Fruit fly (Drosophila melanogaster) whole organism, embryonic: ENCODE results near the gene Acp76A.
A peak's percentile ranks its signal among the peaks of the same experiment; 100 is the strongest.

Experiments
- Antp ChIP-seq: fragments of 200-800 bp; sonication (Bioruptor generic); optimal IDR thresholded peaks from 3 replicates; lab custom pipeline; 2016; ENCODE audit warnings: missing biosample characterization, missing genetic modification characterization
- BEAF-32 ChIP-seq: fragments of 200-800 bp; sonication (Bioruptor generic); optimal IDR thresholded peaks from 3 replicates; lab custom pipeline; 2017; ENCODE audit warnings: missing biosample characterization, missing genetic modification characterization, mild to moderate bottlenecking, moderate library complexity, missing genetic modification reagents
- CG11093 ChIP-seq: fragments of 200-800 bp; sonication (Bioruptor generic); IDR thresholded peaks from 3 replicates; pipeline ENCODE4 v1.3.6; 2022; ENCODE audit warnings: missing biosample characterization, missing genetic modification characterization
- CG1233 ChIP-seq: fragments of 200-800 bp; sonication (Bioruptor generic); optimal IDR thresholded peaks from 4 replicates; lab custom pipeline; 2018; ENCODE audit warnings: missing biosample characterization, mild to moderate bottlenecking, missing genetic modification characterization
- CG14667 ChIP-seq: fragments of 200-800 bp; sonication (Bioruptor generic); IDR thresholded peaks from 2 replicates; pipeline ENCODE4 v1.3.6; 2022; ENCODE audit warnings: missing biosample characterization, missing genetic modification characterization
- CG1603 ChIP-seq: fragments of 200-800 bp; sonication (Bioruptor generic); optimal IDR thresholded peaks from 2 replicates; lab custom pipeline; 2019; ENCODE audit warnings: missing biosample characterization, mild to moderate bottlenecking, missing genetic modification characterization, moderate library complexity
- CG17328 ChIP-seq: fragments of 200-800 bp; sonication (Bioruptor generic); IDR thresholded peaks from 2 replicates; pipeline ENCODE4 v1.3.6; 2022; ENCODE audit warnings: missing biosample characterization, missing genetic modification characterization
- CG17361 ChIP-seq: fragments of 200-800 bp; sonication (Bioruptor generic); IDR thresholded peaks from 3 replicates; pipeline ENCODE4 v1.3.6; 2022; ENCODE audit warnings: missing biosample characterization, missing genetic modification characterization
- CG1792 ChIP-seq: fragments of 200-800 bp; sonication (Bioruptor generic); optimal IDR thresholded peaks from 2 replicates; lab custom pipeline; 2016; ENCODE audit warnings: missing biosample characterization, missing genetic modification characterization
- CG2678 ChIP-seq: fragments of 200-800 bp; sonication (Bioruptor generic); optimal IDR thresholded peaks from 3 replicates; lab custom pipeline; 2019; ENCODE audit warnings: missing biosample characterization, mild to moderate bottlenecking, missing genetic modification characterization, moderate library complexity
- CG31224 ChIP-seq: fragments of 200-800 bp; sonication (Bioruptor generic); IDR thresholded peaks from 2 replicates; pipeline ENCODE4 v1.3.6; 2022; ENCODE audit warnings: missing biosample characterization, missing genetic modification characterization
- CG31388 ChIP-seq: fragments of 200-800 bp; sonication (Bioruptor generic); optimal IDR thresholded peaks from 2 replicates; lab custom pipeline; 2016; ENCODE audit warnings: missing biosample characterization, missing genetic modification characterization
- CG32772 ChIP-seq: fragments of 200-800 bp; sonication (Bioruptor generic); IDR thresholded peaks from 2 replicates; pipeline ENCODE4 v1.3.6; 2022; ENCODE audit warnings: missing biosample characterization, missing genetic modification characterization
- CG6175 ChIP-seq: fragments of 200-800 bp; sonication (Bioruptor generic); IDR thresholded peaks from 3 replicates; pipeline ENCODE4 v1.3.6; 2022; ENCODE audit warnings: missing biosample characterization, missing genetic modification characterization
- CG8944 ChIP-seq: fragments of 200-800 bp; sonication (Bioruptor generic); optimal IDR thresholded peaks from 3 replicates; lab custom pipeline; 2016; ENCODE audit warnings: missing biosample characterization, missing genetic modification characterization
- CoRest ChIP-seq: fragments of 200-800 bp; sonication (Bioruptor generic); optimal IDR thresholded peaks from 3 replicates; lab custom pipeline; 2018; ENCODE audit warnings: missing biosample characterization, mild to moderate bottlenecking, missing genetic modification characterization, moderate library complexity
- D ChIP-seq, 2 experiments: fragments of 200-800 bp in 1 of 2; fragments of >200 bp in 1 of 2; sonication (Bioruptor generic) in 1 of 2; optimal IDR thresholded peaks; 2 replicates in 1 of 2; 3 replicates in 1 of 2; lab custom pipeline; 2017; ENCODE audit warnings: mild to moderate bottlenecking in 1 of 2, missing biosample characterization in 1 of 2, missing genetic modification characterization in 1 of 2, missing genetic modification reagents in 1 of 2
- Dad ChIP-seq: fragments of 200-800 bp; sonication (Bioruptor generic); optimal IDR thresholded peaks from 3 replicates; lab custom pipeline; 2016; ENCODE audit warnings: missing biosample characterization, missing genetic modification characterization
- H2.0 ChIP-seq: fragments of 200-800 bp; sonication (Bioruptor generic); IDR thresholded peaks from 2 replicates; pipeline ENCODE4 v1.3.6; 2022; ENCODE audit warnings: missing biosample characterization, missing genetic modification characterization
- Hr3 ChIP-seq: fragments of 200-800 bp; sonication (Bioruptor generic); optimal IDR thresholded peaks from 3 replicates; lab custom pipeline; 2016; ENCODE audit warnings: missing biosample characterization, missing genetic modification characterization
- Ptx1 ChIP-seq: fragments of 200-800 bp; sonication (Bioruptor generic); IDR thresholded peaks from 2 replicates; pipeline ENCODE4 v1.3.6; 2022; ENCODE audit warnings: missing biosample characterization, missing genetic modification characterization
- Rx ChIP-seq: fragments of 200-800 bp; sonication (Bioruptor generic); IDR thresholded peaks from 2 replicates; pipeline ENCODE4 v1.3.6; 2022; ENCODE audit warnings: missing biosample characterization, missing genetic modification characterization
- Scr ChIP-seq: fragments of 200-800 bp; sonication (Bioruptor generic); IDR thresholded peaks from 2 replicates; pipeline ENCODE4 v1.3.6; 2022; ENCODE audit warnings: missing biosample characterization, missing genetic modification characterization; ENCODE audit not compliant: partially characterized antibody
- Sry-δ ChIP-seq: fragments of 200-800 bp; sonication (Bioruptor generic); optimal IDR thresholded peaks from 2 replicates; lab custom pipeline; 2016; ENCODE audit warnings: missing biosample characterization, missing genetic modification characterization
- Ssrp ChIP-seq: fragments of 200-800 bp; sonication (Bioruptor generic); optimal IDR thresholded peaks from 2 replicates; lab custom pipeline; 2018; ENCODE audit warnings: missing biosample characterization, mild to moderate bottlenecking, missing genetic modification characterization, moderate library complexity
- Xbp1 ChIP-seq: fragments of 200-800 bp; sonication (Bioruptor generic); optimal IDR thresholded peaks from 3 replicates; lab custom pipeline; 2016; ENCODE audit warnings: missing biosample characterization, mild to moderate bottlenecking, missing genetic modification characterization
- abd-A ChIP-seq: fragments of 200-800 bp; sonication (Bioruptor generic); optimal IDR thresholded peaks from 3 replicates; lab custom pipeline; 2019; ENCODE audit warnings: missing biosample characterization, mild to moderate bottlenecking, missing genetic modification characterization, moderate library complexity
- ase ChIP-seq: fragments of 200-800 bp; sonication (Bioruptor generic); IDR thresholded peaks from 3 replicates; pipeline ENCODE4 v1.3.6; 2022; ENCODE audit warnings: missing biosample characterization, missing genetic modification characterization
- az2 ChIP-seq: fragments of 200-800 bp; sonication (Bioruptor generic); optimal IDR thresholded peaks from 3 replicates; lab custom pipeline; 2016; ENCODE audit warnings: missing biosample characterization, missing genetic modification characterization
- br ChIP-seq: fragments of >200 bp; optimal IDR thresholded peaks from 2 replicates; lab custom pipeline; 2017
- btn ChIP-seq: fragments of 200-800 bp; sonication (Bioruptor generic); optimal IDR thresholded peaks from 2 replicates; lab custom pipeline; 2016; ENCODE audit warnings: missing biosample characterization, missing genetic modification characterization
- cato ChIP-seq: fragments of 200-800 bp; sonication (Bioruptor generic); optimal IDR thresholded peaks from 2 replicates; lab custom pipeline; 2016; ENCODE audit warnings: missing biosample characterization, missing genetic modification characterization, borderline replicate concordance
- crp ChIP-seq, 2 experiments: fragments of 200-800 bp; sonication (Bioruptor generic); optimal IDR thresholded peaks; 2 replicates in 1 of 2; 3 replicates in 1 of 2; lab custom pipeline; 2017; ENCODE audit warnings: missing biosample characterization in 2 of 2, missing genetic modification characterization in 2 of 2, mild to moderate bottlenecking in 1 of 2, moderate library complexity in 1 of 2
- dmrt99B ChIP-seq: fragments of 200-800 bp; sonication (Bioruptor generic); optimal IDR thresholded peaks from 2 replicates; lab custom pipeline; 2018; ENCODE audit warnings: missing biosample characterization, mild to moderate bottlenecking, missing genetic modification characterization, moderate library complexity
- esg ChIP-seq: fragments of 200-800 bp; sonication (Bioruptor generic); conservative IDR thresholded peaks from 2 replicates; pipeline ENCODE4 v1.3.6; 2022; ENCODE audit warnings: missing biosample characterization, missing genetic modification characterization
- fru ChIP-seq: fragments of >200 bp; optimal IDR thresholded peaks from 2 replicates; lab custom pipeline; 2017
- gem ChIP-seq: fragments of 200-800 bp; sonication (Bioruptor generic); optimal IDR thresholded peaks from 2 replicates; lab custom pipeline; 2019; ENCODE audit warnings: missing biosample characterization, mild to moderate bottlenecking, missing genetic modification characterization, moderate library complexity
- gro ChIP-seq: fragments of 200-800 bp; sonication (Bioruptor generic); optimal IDR thresholded peaks from 2 replicates; lab custom pipeline; 2016; ENCODE audit warnings: missing biosample characterization, missing genetic modification characterization
- lab ChIP-seq: fragments of 200-800 bp; sonication (Bioruptor generic); optimal IDR thresholded peaks from 3 replicates; lab custom pipeline; 2017; ENCODE audit warnings: missing biosample characterization, missing genetic modification characterization, mild to moderate bottlenecking, moderate library complexity, missing genetic modification reagents
- odd ChIP-seq: fragments of 200-800 bp; sonication (Bioruptor generic); optimal IDR thresholded peaks from 2 replicates; lab custom pipeline; 2017; ENCODE audit warnings: missing biosample characterization, mild to moderate bottlenecking, missing genetic modification characterization
- otp ChIP-seq: fragments of 200-800 bp; sonication (Bioruptor generic); IDR thresholded peaks from 3 replicates; pipeline ENCODE4, ENCODE4 v1.3.6; 2022; ENCODE audit warnings: missing biosample characterization, missing genetic modification characterization
- peb ChIP-seq: fragments of 200-800 bp; sonication (Bioruptor generic); IDR thresholded peaks from 2 replicates; pipeline ENCODE4 v1.3.6; 2022; ENCODE audit warnings: missing biosample characterization, missing genetic modification characterization
- pros ChIP-seq: fragments of 200-800 bp; sonication (Bioruptor generic); optimal IDR thresholded peaks from 3 replicates; lab custom pipeline; 2019; ENCODE audit warnings: missing biosample characterization, mild to moderate bottlenecking, missing genetic modification characterization, moderate library complexity
- row ChIP-seq: fragments of 200-800 bp; sonication (Bioruptor generic); IDR thresholded peaks from 3 replicates; pipeline ENCODE4 v1.3.6; 2022; ENCODE audit warnings: missing biosample characterization, missing genetic modification characterization
- sens-2 ChIP-seq: fragments of 200-800 bp; sonication (Bioruptor generic); IDR thresholded peaks from 2 replicates; pipeline ENCODE4 v1.3.6; 2022; ENCODE audit warnings: missing biosample characterization, missing genetic modification characterization
- tll ChIP-seq, 2 experiments: fragments of 200-800 bp in 1 of 2; fragments of >200 bp in 1 of 2; sonication (Bioruptor generic) in 1 of 2; optimal IDR thresholded peaks; 2 replicates each; lab custom pipeline; 2017 to 2019; ENCODE audit warnings: missing biosample characterization in 2 of 2, missing genetic modification characterization in 2 of 2, mild to moderate bottlenecking in 1 of 2, moderate library complexity in 1 of 2
- trem ChIP-seq: fragments of 200-800 bp; optimal IDR thresholded peaks from 3 replicates; lab custom pipeline; 2019; ENCODE audit warnings: missing biosample characterization, mild to moderate bottlenecking, missing genetic modification characterization, moderate library complexity
- yki ChIP-seq: fragments of >200 bp; optimal IDR thresholded peaks from 3 replicates; lab custom pipeline; 2018
- zfh1 ChIP-seq: fragments of 200-800 bp; sonication (Bioruptor generic); IDR thresholded peaks from 3 replicates; pipeline ENCODE4 v1.3.6; 2022; ENCODE audit warnings: missing biosample characterization, missing genetic modification characterization
- zfh2 ChIP-seq: fragments of 200-800 bp; sonication (Bioruptor generic); optimal IDR thresholded peaks from 2 replicates; lab custom pipeline; 2016; ENCODE audit warnings: missing biosample characterization, missing genetic modification characterization

Gene Acp76A

DNA sequence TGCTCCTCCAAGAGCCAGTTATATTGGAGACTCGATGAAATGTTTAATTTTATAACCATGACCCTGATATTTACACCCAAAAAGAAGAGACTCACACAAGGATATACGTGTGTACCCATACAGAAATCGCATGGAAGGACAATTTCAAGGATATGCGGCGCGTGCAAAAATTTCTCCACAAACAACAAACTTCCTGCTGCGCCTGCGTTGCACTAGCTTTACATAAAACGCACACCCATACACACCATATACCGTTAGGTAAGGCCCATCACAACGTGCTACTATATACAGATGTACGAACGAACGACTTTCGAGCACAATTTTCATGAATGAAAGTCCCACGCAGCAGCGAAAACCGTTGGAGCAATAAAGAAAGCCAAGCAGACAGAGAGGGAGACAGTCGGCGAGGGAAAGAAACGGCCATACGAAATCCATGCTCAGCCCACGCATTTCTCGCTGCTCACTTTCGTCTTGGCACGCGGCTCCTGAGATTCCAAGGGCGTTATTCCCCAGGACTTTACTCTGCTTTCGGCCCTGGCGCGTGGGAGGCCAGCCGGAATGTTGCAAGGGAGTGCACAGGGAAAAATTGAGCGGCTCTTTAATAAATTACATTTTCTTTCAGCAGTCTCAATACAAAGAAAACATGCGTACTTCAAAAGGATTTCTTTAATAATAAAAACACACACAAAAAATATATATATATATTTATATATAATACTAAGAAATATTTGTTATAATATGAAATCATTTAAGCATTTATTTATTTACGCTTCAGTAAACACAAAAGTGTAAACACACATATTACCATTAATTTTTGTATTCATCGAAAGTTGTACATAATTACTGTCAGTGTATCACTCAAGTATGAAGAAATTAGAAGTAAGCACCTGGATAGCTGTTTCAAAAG, 35.8 kb upstream of the Acp76A start (continued):
- TF ChIP-seq CG1233 (peak; percentile 33), H2.0 (GFP tag; lab: Robert Waterston, UW) (no peak), gem (tag; lab: Kevin White, UChicago) (peak; percentile 77), esg (GFP tag; lab: Robert Waterston, UW) (peak; percentile 17; the same call in 1 of the 2 replicates), Rx (GFP tag; lab: Robert Waterston, UW) (no peak), CG32772 (no peak), ase (GFP tag; lab: Robert Waterston, UW) (0 out of 3 replicates have a peak, but pooled peaks have one; percentile 18), CG1603 (tag; lab: Kevin White, UChicago) (no peak), yki (lab: Kevin White, UChicago) (no peak), CG11093 (no peak), CG17361 (peak; percentile 56; the same call in 2 of the 3 replicates), abd-A (tag; lab: Kevin White, UChicago) (peak; percentile 86), peb (GFP tag; lab: Robert Waterston, UW) (no peak), zfh1 (GFP tag; lab: Robert Waterston, UW) (no peak), crp (GFP tag; optimal IDR thresholded peaks at IDR 0.05; lab: Kevin White, UChicago) (no peak), Hr3 (GFP tag; lab: Kevin White, UChicago) (peak; percentile 10), CoRest (tag; lab: Kevin White, UChicago) (peak; percentile 58), Ptx1 (GFP tag; lab: Robert Waterston, UW) (peak; percentile 19; the same call in 1 of the 2 replicates), dmrt99B (peak; percentile 59), CG8944 (GFP tag; lab: Kevin White, UChicago) (no peak), CG2678 (tag; lab: Kevin White, UChicago) (peak; percentile 61), Sry-δ (no peak), Antp (GFP tag; lab: Kevin White, UChicago) (no peak), zfh2 (GFP tag; lab: Kevin White, UChicago) (no peak), row (peak; percentile 30; the same call in 1 of the 3 replicates), tll (GFP tag; optimal IDR thresholded peaks at IDR 0.05; lab: Kevin White, UChicago) (no peak), otp (GFP tag; lab: Robert Waterston, UW) (no peak), Ssrp (peak; percentile 28), BEAF-32 (no peak), CG6175 (GFP tag; lab: Robert Waterston, UW) (no peak), fru (lab: Kevin White, UChicago) (no peak), CG1792 (no peak), CG14667 (GFP tag; lab: Robert Waterston, UW) (no peak), br (no peak), CG17328 (GFP tag; lab: Robert Waterston, UW) (no peak), sens-2 (GFP tag; lab: Robert Waterston, UW) (no peak), btn (no peak), cato (no peak), CG31224 (GFP tag; lab: Robert Waterston, UW) (no peak), CG31388 (GFP tag; lab: Kevin White, UChicago) (no peak), Xbp1 (peak; percentile 23), az2 (no peak), gro (GFP tag; lab: Kevin White, UChicago) (no peak), lab (GFP tag; lab: Kevin White, UChicago) (peak; percentile 69), Scr (GFP tag; lab: Robert Waterston, UW) (no peak), Dad (GFP tag; lab: Kevin White, UChicago) (no peak), pros (GFP tag; lab: Kevin White, UChicago) (no peak), odd (no peak), D (optimal IDR thresholded peaks at IDR 0.05; lab: Kevin White, UChicago) (no peak), D (GFP tag; optimal IDR thresholded peaks at IDR 0.05; lab: Kevin White, UChicago) (peak; percentile 20), trem (tag; lab: Kevin White, UChicago) (peak; percentile 17)
